Fruit fly (Drosophila melanogaster) whole organism, embryonic: ENCODE data around the gene Rtnl1.

Experiments used
- CG32532 ChIP-seq: fragments of 200-800 bp; sonication (Bioruptor generic); IDR thresholded peaks from 2 replicates; pipeline ENCODE4 v1.3.6; 2022; ENCODE audit warnings: missing biosample characterization, missing genetic modification characterization
- CG7372 ChIP-seq: fragments of 200-800 bp; sonication (Bioruptor generic); IDR thresholded peaks from 2 replicates; pipeline ENCODE4 v1.3.6; 2022; ENCODE audit warnings: missing biosample characterization, missing genetic modification characterization
- CG8281 ChIP-seq: fragments of 200-800 bp; sonication (Bioruptor generic); optimal IDR thresholded peaks from 2 replicates; lab custom pipeline; 2018; ENCODE audit warnings: missing biosample characterization, mild to moderate bottlenecking, missing genetic modification characterization, moderate library complexity
- gfzf ChIP-seq: fragments of 200-800 bp; sonication (Bioruptor generic); optimal IDR thresholded peaks from 2 replicates; lab custom pipeline; 2016; ENCODE audit warnings: missing biosample characterization, mild to moderate bottlenecking, missing genetic modification characterization, moderate library complexity
- pnt ChIP-seq: fragments of 200-800 bp; sonication (Bioruptor generic); optimal IDR thresholded peaks from 3 replicates; lab custom pipeline; 2016; ENCODE audit warnings: missing biosample characterization, missing genetic modification characterization
- z ChIP-seq: fragments of 200-800 bp; sonication (Bioruptor generic); IDR thresholded peaks from 3 replicates; pipeline ENCODE4 v1.3.6; 2022; ENCODE audit warnings: missing biosample characterization, missing genetic modification characterization

The Rtnl1 gene

DNA sequence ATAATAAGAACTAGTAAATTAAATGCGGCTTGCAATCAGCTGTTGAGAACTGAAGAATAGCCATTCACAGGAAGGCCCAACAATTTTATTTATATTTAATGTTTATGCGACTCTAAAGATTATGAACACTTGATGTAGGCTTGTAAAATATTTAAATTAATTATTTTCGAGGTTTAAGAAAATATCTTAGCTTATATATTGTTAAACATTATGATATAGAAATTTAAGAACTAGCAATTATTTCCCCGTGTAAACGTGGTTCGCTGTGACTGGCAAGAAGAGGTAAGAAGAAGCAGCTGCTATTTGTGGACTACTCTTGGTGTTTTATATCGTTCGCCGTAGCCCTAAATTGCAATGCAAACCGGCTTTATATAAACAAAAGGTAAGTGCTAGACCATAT is 64.2 kb downstream of the Rtnl1 start, which contains the start of the genes mRpL24 and betaggt-I (continued):
- peak; percentile 65; the same call in 2 of the 3 replicates for TF ChIP-seq z (GFP tag; lab: Robert Waterston, UW)
- peak; percentile 97 for TF ChIP-seq CG32532 (GFP tag; lab: Robert Waterston, UW)
- TF ChIP-seq pnt: peak; percentile 72
- TF ChIP-seq gfzf (GFP tag; lab: Kevin White, UChicago): no peak
- peak; percentile 96 for TF ChIP-seq CG7372 (GFP tag; lab: Robert Waterston, UW)
- peak; percentile 87 for TF ChIP-seq CG8281 (tag; lab: Kevin White, UChicago)
